Fruit fly (Drosophila melanogaster) whole organism, adult: ENCODE measurements around the gene CG17493.

ENCODE experiments used
- CG12768 ChIP-seq: fragments of 200-800 bp; sonication (Bioruptor generic); optimal IDR thresholded peaks from 2 replicates; lab custom pipeline; 2017; ENCODE audit warnings: missing biosample characterization, missing genetic modification characterization, mild to moderate bottlenecking, moderate library complexity, missing genetic modification reagents
- Crg-1 ChIP-seq: fragments of 200-800 bp; sonication (Bioruptor generic); optimal IDR thresholded peaks from 2 replicates; lab custom pipeline; 2016; ENCODE audit warnings: missing biosample characterization, missing genetic modification characterization

dm6 chr2L:22567426-22567825 lies 17.6 kb downstream of the CG17493 start:
- TF ChIP-seq CG12768 (GFP tag; lab: Kevin White, UChicago) (no peak), Crg-1 (GFP tag; lab: Kevin White, UChicago) (no peak)
